Worm (Caenorhabditis elegans): ENCODE measurements around the gene W05H7.1.
"Not testable (repeated sequence)": the region's sequence is repeated elsewhere in the genome, so short reads cannot be mapped to it uniquely, and the experiment has no call there.

The W05H7.1 gene

DNA sequence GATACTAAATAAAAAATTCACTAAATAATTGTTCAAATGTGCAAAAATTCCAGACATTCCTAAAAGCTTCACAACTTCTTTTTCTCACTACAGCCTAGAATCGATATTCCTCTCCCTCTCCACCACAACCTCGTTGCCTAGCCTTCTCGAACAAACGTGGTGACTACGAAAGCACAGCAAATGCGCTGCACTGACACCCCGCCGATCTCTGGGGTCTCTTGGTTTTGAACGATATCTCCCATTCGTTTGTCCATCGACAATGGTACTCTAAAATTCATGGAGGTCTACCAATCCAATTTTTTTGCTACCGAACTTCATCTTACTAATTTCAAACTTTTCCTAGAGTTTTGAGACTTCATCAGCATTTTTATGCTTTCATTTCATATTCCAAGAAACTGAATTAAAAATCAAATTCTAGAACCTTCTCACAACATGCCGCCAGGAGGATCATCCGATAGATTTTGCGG, at the start of gene W05H7.1:
W05H7.1 (plus strand) TSS at position 417 of the 467 bp plus-strand sequence.
- TF ChIP-seq K11D2.4 (GFP tag; IDR thresholded peaks at IDR 0.05) (0 out of 2 replicates have a peak, but pooled peaks have one; percentile 23), hmg-1.2 (GFP tag; IDR thresholded peaks at IDR 0.05) (peak; percentile 46; the same call in 1 of the 2 replicates), ama-1 (optimal IDR thresholded peaks at IDR 0.05) (no peak), ama-1 (GFP tag; optimal IDR thresholded peaks at IDR 0.05) (no peak), mcd-1 (GFP tag; IDR thresholded peaks at IDR 0.05) (peak; percentile 7; the same call in 1 of the 2 replicates)

DNA sequence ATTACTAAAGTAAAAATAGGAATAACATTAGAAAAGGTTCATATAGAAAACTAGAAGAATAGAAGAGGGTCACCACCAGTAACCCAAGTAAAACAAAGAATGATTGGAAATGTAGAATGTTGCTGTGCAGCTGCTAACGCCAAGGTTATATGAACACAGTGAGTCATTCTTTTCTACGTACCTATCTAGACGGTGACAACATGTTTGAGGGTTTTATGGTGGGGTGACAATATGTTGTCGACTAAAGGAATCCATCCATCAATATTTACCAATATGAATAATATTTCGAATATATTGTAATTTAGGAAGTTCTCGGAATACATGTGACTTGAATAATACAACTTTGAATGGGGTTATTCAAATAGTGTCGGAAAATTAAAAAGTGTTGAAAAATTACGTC, 49.3 kb upstream of the W05H7.1 start, which contains the start of gene ZK402.5:
ZK402.5 (minus strand) TSS at position 101 of the 400 bp plus-strand sequence.
- no peak for TF ChIP-seq sdz-38 (tag; optimal IDR thresholded peaks at IDR 0.05)
- TF ChIP-seq T07F8.4 (tag; optimal IDR thresholded peaks at IDR 0.05), result no peak
- no peak for TF ChIP-seq F10E7.11 (tag; optimal IDR thresholded peaks at IDR 0.05)

DNA sequence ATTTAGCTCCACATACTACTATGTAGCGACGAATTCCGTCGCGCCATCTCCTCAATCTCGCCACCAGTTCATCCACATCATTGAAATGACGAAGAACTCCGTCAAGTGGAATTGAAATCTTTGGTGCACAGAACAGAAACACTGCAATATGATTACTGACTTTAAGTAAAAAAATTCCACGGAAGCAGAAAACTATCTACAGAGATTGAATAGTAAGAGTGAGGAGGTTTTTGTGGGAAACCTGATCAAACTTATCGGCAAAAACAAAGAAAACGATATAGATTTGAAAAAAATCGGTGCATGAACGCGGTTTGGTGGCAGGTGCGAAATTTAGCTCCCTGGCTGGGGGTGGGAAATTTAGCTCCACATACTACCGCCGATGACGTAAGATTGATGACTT, 47.1 kb upstream of the W05H7.1 start, which contains the start of gene ZK402.2:
ZK402.2 (plus strand) TSS at position 301 of the 400 bp plus-strand sequence.
- not testable (repeated sequence) for TF ChIP-seq C06A6.2 (GFP tag; conservative IDR thresholded peaks at IDR 0.05); chd-7 (tag; optimal IDR thresholded peaks at IDR 0.05); attf-3 (GFP tag; conservative IDR thresholded peaks at IDR 0.05)

- not testable (repeated sequence) for TF ChIP-seq tlf-1 (GFP tag; optimal IDR thresholded peaks at IDR 0.05); atf-7 (tag; optimal IDR thresholded peaks at IDR 0.05); F52B5.7 (tag; optimal IDR thresholded peaks at IDR 0.05)
Measured at ce11 chrX:1403971-1404370, 46.6 kb upstream of the W05H7.1 start, which contains the start of gene ZK402.1. Gene ZK402.1, plus strand, starts transcription at chrX:1404271.

DNA sequence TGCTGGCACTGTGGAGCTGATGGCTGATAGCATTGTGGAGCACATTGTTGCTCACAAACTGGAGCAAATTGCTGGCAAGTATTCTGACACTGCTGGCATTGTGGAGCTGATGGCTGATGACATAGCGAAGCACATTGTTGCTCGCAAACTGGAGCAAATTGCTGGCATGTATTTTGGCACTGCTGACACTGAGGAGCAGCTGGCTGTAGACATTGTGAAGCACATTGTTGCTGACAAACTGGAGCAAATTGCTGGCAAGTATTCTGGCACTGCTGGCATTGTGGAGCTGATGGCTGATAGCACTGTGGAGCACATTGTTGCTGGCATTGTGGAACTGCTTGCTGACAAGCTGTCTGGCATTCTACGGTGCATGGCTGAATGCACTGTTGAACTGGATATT, 41.3 kb upstream of the W05H7.1 start:
- TF ChIP-seq F10E7.11 (tag; optimal IDR thresholded peaks at IDR 0.05) (no peak), akir-1 (GFP tag; optimal IDR thresholded peaks at IDR 0.05) (no peak), cebp-2 (GFP tag; IDR thresholded peaks at IDR 0.05) (no peak), F52B5.7 (tag; optimal IDR thresholded peaks at IDR 0.05) (no peak), fkh-3 (tag; optimal IDR thresholded peaks at IDR 0.05) (no peak), nfya-1 (tag; optimal IDR thresholded peaks at IDR 0.05; ENCODE audit: borderline replicate concordance, insufficient read depth) (no peak), lin-54 (GFP tag; optimal IDR thresholded peaks at IDR 0.05) (no peak), madf-10 (tag; optimal IDR thresholded peaks at IDR 0.05) (no peak), attf-5 (GFP tag; optimal IDR thresholded peaks at IDR 0.05) (no peak)

DNA sequence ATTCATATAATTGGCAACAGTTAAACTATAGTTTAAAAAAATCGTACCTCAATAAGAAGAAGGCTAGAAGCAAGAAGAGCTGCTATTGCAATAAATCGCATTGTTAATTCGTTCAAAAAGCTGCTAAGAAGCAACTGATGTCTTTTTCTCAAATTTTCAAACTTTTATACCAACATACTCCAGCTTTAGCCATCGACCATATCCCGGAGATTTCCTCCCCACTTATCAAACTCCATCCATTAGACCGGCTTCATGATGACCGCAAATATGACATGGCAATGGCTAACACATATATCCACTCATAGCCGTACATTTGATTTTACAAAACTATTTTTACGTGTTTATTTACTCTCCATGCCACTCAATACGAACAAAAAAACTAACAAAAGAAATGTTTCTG, 40.0 kb upstream of the W05H7.1 start, which contains the start of gene abu-2:
abu-2 (minus strand) TSS at position 101 of the 400 bp plus-strand sequence.
- TF ChIP-seq chd-7 (tag; optimal IDR thresholded peaks at IDR 0.05) (no peak), lsl-1 (GFP tag; optimal IDR thresholded peaks at IDR 0.05) (no peak), let-526 (GFP tag; IDR thresholded peaks at IDR 0.05) (no peak), ceh-100 (GFP tag; IDR thresholded peaks at IDR 0.05) (no peak), lag-1 (GFP tag; IDR thresholded peaks at IDR 0.05) (no peak), athp-1 (tag; optimal IDR thresholded peaks at IDR 0.05) (no peak), egl-44 (GFP tag; IDR thresholded peaks at IDR 0.05) (no peak), gei-17 (GFP tag; optimal IDR thresholded peaks at IDR 0.05) (no peak), F55B11.4 (tag; optimal IDR thresholded peaks at IDR 0.05; ENCODE audit: borderline replicate concordance, insufficient read depth) (no peak), madf-6 (GFP tag; IDR thresholded peaks at IDR 0.05) (no peak), nhr-179 (tag; optimal IDR thresholded peaks at IDR 0.05) (no peak), somi-1 (GFP tag; optimal IDR thresholded peaks at IDR 0.05) (no peak), tlf-1 (GFP tag; optimal IDR thresholded peaks at IDR 0.05) (no peak), Y79H2A.3 (GFP tag; conservative IDR thresholded peaks at IDR 0.05) (no peak), D2030.7 (GFP tag; IDR thresholded peaks at IDR 0.05) (no peak), egrh-3 (GFP tag; IDR thresholded peaks at IDR 0.05) (no peak), ZK185.1 (tag; optimal IDR thresholded peaks at IDR 0.05; ENCODE audit: poor library complexity, severe bottlenecking) (no peak)

Data from whole organism, young adult.